Fruit fly (Drosophila melanogaster) whole organism, embryonic: ENCODE results near the gene Nepl18.

Experiments
- Bdp1 ChIP-seq: fragments of 200-800 bp; sonication (Bioruptor generic); optimal IDR thresholded peaks from 3 replicates; lab custom pipeline; 2016; ENCODE audit warnings: missing biosample characterization, missing genetic modification characterization
- CG10147 ChIP-seq: fragments of 200-800 bp; sonication (Bioruptor generic); optimal IDR thresholded peaks from 2 replicates; lab custom pipeline; 2019; ENCODE audit warnings: missing biosample characterization, mild to moderate bottlenecking, missing genetic modification characterization, moderate library complexity
- CG10209 ChIP-seq: fragments of 200-800 bp; sonication (Bioruptor generic); optimal IDR thresholded peaks from 3 replicates; lab custom pipeline; 2017; ENCODE audit warnings: missing biosample characterization, mild to moderate bottlenecking, missing genetic modification characterization, missing genetic modification reagents
- CG10321 ChIP-seq: fragments of 200-800 bp; sonication (Bioruptor generic); IDR thresholded peaks from 2 replicates; pipeline ENCODE4 v1.3.6; 2022; ENCODE audit warnings: missing biosample characterization, missing genetic modification characterization
- CG10979 ChIP-seq: fragments of 200-800 bp; sonication (Bioruptor generic); optimal IDR thresholded peaks from 2 replicates; lab custom pipeline; 2018; ENCODE audit warnings: missing biosample characterization, mild to moderate bottlenecking, missing genetic modification characterization, moderate library complexity
- CG11696 ChIP-seq: fragments of 200-800 bp; sonication (Bioruptor generic); IDR thresholded peaks from 2 replicates; pipeline ENCODE4 v1.3.6; 2022; ENCODE audit warnings: missing biosample characterization, missing genetic modification characterization
- CG12769 ChIP-seq: fragments of 200-800 bp; sonication (Bioruptor generic); optimal IDR thresholded peaks from 2 replicates; lab custom pipeline; 2019; ENCODE audit warnings: missing biosample characterization, mild to moderate bottlenecking, missing genetic modification characterization, moderate library complexity
- CG14014 ChIP-seq: fragments of 200-800 bp; sonication (Bioruptor generic); IDR thresholded peaks from 2 replicates; pipeline ENCODE4 v1.3.6; 2022; ENCODE audit warnings: missing biosample characterization, missing genetic modification characterization
- CG1602 ChIP-seq: fragments of 200-800 bp; sonication (Bioruptor generic); optimal IDR thresholded peaks from 3 replicates; lab custom pipeline; 2016; ENCODE audit warnings: missing biosample characterization, missing genetic modification characterization
- CG16779 ChIP-seq: fragments of 200-800 bp; sonication (Bioruptor generic); IDR thresholded peaks from 2 replicates; pipeline ENCODE4 v1.3.6; 2022; ENCODE audit warnings: missing biosample characterization, missing genetic modification characterization
- CG16813 ChIP-seq: fragments of 200-800 bp; sonication (Bioruptor generic); IDR thresholded peaks from 3 replicates; pipeline ENCODE4 v1.3.6; 2022; ENCODE audit warnings: missing biosample characterization, missing genetic modification characterization; ENCODE audit not compliant: partially characterized antibody
- CG17361 ChIP-seq: fragments of 200-800 bp; sonication (Bioruptor generic); IDR thresholded peaks from 3 replicates; pipeline ENCODE4 v1.3.6; 2022; ENCODE audit warnings: missing biosample characterization, missing genetic modification characterization
- CG30020 ChIP-seq: fragments of 200-800 bp; optimal IDR thresholded peaks from 2 replicates; lab custom pipeline; 2019; ENCODE audit warnings: missing biosample characterization, mild to moderate bottlenecking, missing genetic modification characterization, moderate library complexity
- CG4282 ChIP-seq: fragments of 200-800 bp; sonication (Bioruptor generic); optimal IDR thresholded peaks from 2 replicates; lab custom pipeline; 2016; ENCODE audit warnings: missing biosample characterization, missing genetic modification characterization
- CG4328 ChIP-seq: fragments of 200-800 bp; sonication (Bioruptor generic); optimal IDR thresholded peaks from 3 replicates; lab custom pipeline; 2017; ENCODE audit warnings: missing biosample characterization, missing genetic modification reagents, missing genetic modification characterization
- CG4360 ChIP-seq: fragments of 200-800 bp; sonication (Bioruptor generic); IDR thresholded peaks from 2 replicates; pipeline ENCODE4 v1.3.6; 2022; ENCODE audit warnings: missing biosample characterization, missing genetic modification characterization
- CG4707 ChIP-seq: fragments of 200-800 bp; sonication (Bioruptor generic); optimal IDR thresholded peaks from 2 replicates; lab custom pipeline; 2018; ENCODE audit warnings: missing biosample characterization, mild to moderate bottlenecking, missing genetic modification characterization, moderate library complexity
- CG7357 ChIP-seq: fragments of 200-800 bp; sonication (Bioruptor generic); IDR thresholded peaks from 3 replicates; pipeline ENCODE4 v1.3.6; 2022; ENCODE audit warnings: missing biosample characterization, missing genetic modification characterization
- CG9727 ChIP-seq: fragments of 200-800 bp; sonication (Bioruptor generic); optimal IDR thresholded peaks from 3 replicates; lab custom pipeline; 2017; ENCODE audit warnings: missing biosample characterization, mild to moderate bottlenecking, missing genetic modification characterization
- CrebB ChIP-seq: fragments of 200-800 bp; sonication (Bioruptor generic); optimal IDR thresholded peaks from 3 replicates; lab custom pipeline; 2018; ENCODE audit warnings: missing biosample characterization, mild to moderate bottlenecking, missing genetic modification characterization
- D19A ChIP-seq: fragments of 200-800 bp; optimal IDR thresholded peaks from 3 replicates; lab custom pipeline; 2019; ENCODE audit warnings: missing biosample characterization, mild to moderate bottlenecking, missing genetic modification characterization, moderate library complexity
- Dek ChIP-seq: fragments of 200-800 bp; sonication (Bioruptor generic); optimal IDR thresholded peaks from 3 replicates; lab custom pipeline; 2019; ENCODE audit warnings: missing biosample characterization, mild to moderate bottlenecking, missing genetic modification characterization, moderate library complexity
- E2f2 ChIP-seq: fragments of 200-800 bp; sonication (Bioruptor generic); IDR thresholded peaks from 2 replicates; pipeline ENCODE4 v1.3.6; 2022; ENCODE audit warnings: missing biosample characterization, missing genetic modification characterization
- Max ChIP-seq: fragments of 200-800 bp; sonication (Bioruptor generic); optimal IDR thresholded peaks from 2 replicates; lab custom pipeline; 2016; ENCODE audit warnings: missing biosample characterization, mild to moderate bottlenecking, missing genetic modification characterization
- Oli ChIP-seq: fragments of 200-800 bp; sonication (Bioruptor generic); optimal IDR thresholded peaks from 2 replicates; lab custom pipeline; 2018; ENCODE audit warnings: missing biosample characterization, mild to moderate bottlenecking, missing genetic modification characterization, moderate library complexity
- Sox102F ChIP-seq: fragments of 200-800 bp; sonication (Bioruptor generic); optimal IDR thresholded peaks from 2 replicates; lab custom pipeline; 2018; ENCODE audit warnings: missing biosample characterization, mild to moderate bottlenecking, missing genetic modification characterization, moderate library complexity
- Usf ChIP-seq: fragments of 200-800 bp; sonication (Bioruptor generic); optimal IDR thresholded peaks from 2 replicates; lab custom pipeline; 2017; ENCODE audit warnings: missing genotype, missing biosample characterization, missing genetic modification characterization
- Vsx1 ChIP-seq: fragments of 200-800 bp; sonication (Bioruptor generic); optimal IDR thresholded peaks from 2 replicates; lab custom pipeline; 2017; ENCODE audit warnings: missing biosample characterization, mild to moderate bottlenecking, missing genetic modification characterization, missing genetic modification reagents
- ase ChIP-seq: fragments of 200-800 bp; sonication (Bioruptor generic); IDR thresholded peaks from 3 replicates; pipeline ENCODE4 v1.3.6; 2022; ENCODE audit warnings: missing biosample characterization, missing genetic modification characterization
- az2 ChIP-seq: fragments of 200-800 bp; sonication (Bioruptor generic); optimal IDR thresholded peaks from 3 replicates; lab custom pipeline; 2016; ENCODE audit warnings: missing biosample characterization, missing genetic modification characterization
- bbx ChIP-seq: fragments of 200-800 bp; sonication (Bioruptor generic); IDR thresholded peaks from 2 replicates; pipeline ENCODE4 v1.3.6; 2022; ENCODE audit warnings: missing biosample characterization, missing genetic modification characterization; ENCODE audit not compliant: partially characterized antibody
- chif ChIP-seq, 2 experiments: fragments of 200-800 bp; sonication (Bioruptor generic); optimal IDR thresholded peaks; 3 replicates each; lab custom pipeline; 2016; ENCODE audit warnings: missing biosample characterization in 2 of 2, missing genetic modification characterization in 2 of 2
- croc ChIP-seq: fragments of 200-800 bp; sonication (Bioruptor generic); conservative IDR thresholded peaks from 3 replicates; pipeline ENCODE4 v1.3.6; 2022; ENCODE audit warnings: missing biosample characterization, missing genetic modification characterization
- fu2 ChIP-seq: fragments of 200-800 bp; sonication (Bioruptor generic); optimal IDR thresholded peaks from 2 replicates; lab custom pipeline; 2016; ENCODE audit warnings: missing biosample characterization, missing genetic modification characterization
- gcm2 ChIP-seq: fragments of 200-800 bp; sonication (Bioruptor generic); optimal IDR thresholded peaks from 2 replicates; lab custom pipeline; 2016; ENCODE audit warnings: missing biosample characterization, missing genetic modification characterization
- gfzf ChIP-seq: fragments of 200-800 bp; sonication (Bioruptor generic); optimal IDR thresholded peaks from 2 replicates; lab custom pipeline; 2016; ENCODE audit warnings: missing biosample characterization, mild to moderate bottlenecking, missing genetic modification characterization, moderate library complexity
- gsb ChIP-seq: fragments of 200-800 bp; sonication (Bioruptor generic); IDR thresholded peaks from 2 replicates; pipeline ENCODE4 v1.3.6; 2022; ENCODE audit warnings: missing biosample characterization, missing genetic modification characterization
- h ChIP-seq: fragments of >200 bp; optimal IDR thresholded peaks from 2 replicates; lab custom pipeline; 2017
- luna ChIP-seq: fragments of 200-800 bp; sonication (Bioruptor generic); optimal IDR thresholded peaks from 2 replicates; lab custom pipeline; 2016; ENCODE audit warnings: missing biosample characterization, missing genetic modification characterization
- mam ChIP-seq: fragments of 200-800 bp; sonication (Bioruptor generic); optimal IDR thresholded peaks from 3 replicates; lab custom pipeline; 2016; ENCODE audit warnings: missing biosample characterization, missing genetic modification characterization
- nerfin-2 ChIP-seq: fragments of 200-800 bp; sonication (Bioruptor generic); IDR thresholded peaks from 2 replicates; pipeline ENCODE4 v1.3.6; 2022; ENCODE audit warnings: missing biosample characterization, missing genetic modification characterization; ENCODE audit not compliant: partially characterized antibody
- schlank ChIP-seq: fragments of 200-800 bp; sonication (Bioruptor generic); optimal IDR thresholded peaks from 2 replicates; lab custom pipeline; 2018; ENCODE audit warnings: missing biosample characterization, mild to moderate bottlenecking, missing genetic modification characterization
- shn ChIP-seq: fragments of 200-800 bp; sonication (Bioruptor generic); optimal IDR thresholded peaks from 3 replicates; lab custom pipeline; 2016; ENCODE audit warnings: missing biosample characterization, missing genetic modification characterization
- sqz ChIP-seq: fragments of 200-800 bp; sonication (Bioruptor generic); optimal IDR thresholded peaks from 3 replicates; lab custom pipeline; 2018; ENCODE audit warnings: missing biosample characterization, mild to moderate bottlenecking, missing genetic modification characterization
- sug ChIP-seq: fragments of 200-800 bp; optimal IDR thresholded peaks from 2 replicates; lab custom pipeline; 2019; ENCODE audit warnings: missing biosample characterization, mild to moderate bottlenecking, missing genetic modification characterization, moderate library complexity
- tap ChIP-seq: fragments of 200-800 bp; optimal IDR thresholded peaks from 3 replicates; lab custom pipeline; 2019; ENCODE audit warnings: missing biosample characterization, mild to moderate bottlenecking, missing genetic modification characterization, moderate library complexity
- toy ChIP-seq: fragments of 200-800 bp; sonication (Bioruptor generic); IDR thresholded peaks from 2 replicates; pipeline ENCODE4 v1.3.6; 2022; ENCODE audit warnings: missing biosample characterization, missing genetic modification characterization
- tup ChIP-seq: fragments of 200-800 bp; sonication (Bioruptor generic); optimal IDR thresholded peaks from 2 replicates; lab custom pipeline; 2016; ENCODE audit warnings: missing biosample characterization, mild to moderate bottlenecking, missing genetic modification characterization, moderate library complexity
- unpg ChIP-seq: fragments of 200-800 bp; sonication (Bioruptor generic); optimal IDR thresholded peaks from 3 replicates; lab custom pipeline; 2018; ENCODE audit warnings: missing biosample characterization, mild to moderate bottlenecking, missing genetic modification characterization, moderate library complexity

The Nepl18 gene

DNA sequence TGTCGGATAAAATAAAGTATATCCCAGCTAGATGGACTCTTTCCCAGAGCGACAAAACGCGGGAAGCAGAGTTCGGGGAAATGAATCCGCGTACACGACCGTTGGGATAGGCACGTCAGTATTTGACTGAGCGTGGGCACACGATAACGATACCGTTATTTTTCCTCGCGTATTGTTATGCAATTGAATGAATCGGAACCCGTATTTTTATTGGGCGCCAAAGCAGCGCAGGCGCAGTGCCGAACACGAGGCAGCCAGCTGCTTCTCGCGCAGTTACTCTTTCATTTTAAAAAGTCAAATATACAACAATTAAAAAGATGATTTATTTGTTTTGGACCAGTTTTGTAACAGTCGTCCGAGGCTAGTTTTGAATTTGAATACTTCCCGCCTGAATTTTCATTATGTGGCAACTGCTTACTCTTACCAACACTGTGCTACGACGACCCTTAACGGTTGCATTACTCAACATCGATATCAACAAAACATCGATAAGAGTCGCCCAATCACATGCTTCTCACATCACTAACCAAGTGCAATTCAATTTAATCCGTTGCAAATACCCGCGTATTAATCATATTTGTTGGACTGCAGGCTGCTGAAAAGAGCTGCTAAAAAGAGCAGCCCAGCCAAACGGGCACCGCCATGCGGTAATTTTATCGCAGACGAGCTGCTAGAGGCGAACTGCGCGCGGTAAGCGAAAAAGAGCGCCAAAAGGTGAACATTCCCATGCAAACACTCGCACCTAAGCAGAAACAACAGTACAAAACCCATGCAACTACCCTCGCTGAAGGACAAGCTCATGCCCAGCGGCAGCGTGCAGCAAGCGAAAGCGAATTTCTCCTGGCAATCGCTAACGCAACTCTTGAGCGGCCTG, 12.4 kb downstream of the Nepl18 start, which contains the start of the genes CG33203 and Doa (continued):
- no peak for TF ChIP-seq toy (GFP tag; lab: Robert Waterston, UW)
- TF ChIP-seq Max = no peak
- no peak for TF ChIP-seq tap (tag; lab: Kevin White, UChicago)
- no peak for TF ChIP-seq unpg
- no peak for TF ChIP-seq CG4707 (GFP tag; lab: Kevin White, UChicago)
- TF ChIP-seq gfzf (GFP tag; lab: Kevin White, UChicago) = peak; percentile 29
- peak; percentile 76 for TF ChIP-seq CG4282
- TF ChIP-seq sqz (GFP tag; lab: Kevin White, UChicago) = no peak
- no peak for TF ChIP-seq Oli (tag; lab: Kevin White, UChicago)
- no peak for TF ChIP-seq Sox102F (GFP tag; lab: Kevin White, UChicago)
- no peak for TF ChIP-seq Dek
- no peak for TF ChIP-seq CG4328
- TF ChIP-seq CG17361 (GFP tag; lab: Robert Waterston, UW) = no peak
- peak; percentile 3 for TF ChIP-seq az2 (GFP tag; lab: Kevin White, UChicago)
- TF ChIP-seq CG9727 = peak; percentile 26
- peak; percentile 54 for TF ChIP-seq shn (GFP tag; lab: Kevin White, UChicago)
- TF ChIP-seq CG11696 (GFP tag; lab: Robert Waterston, UW) = no peak
- TF ChIP-seq luna (GFP tag; lab: Kevin White, UChicago) = no peak
- TF ChIP-seq CG12769 = peak; percentile 34
- 0 out of 2 replicates have a peak, but pooled peaks have one; percentile 13 for TF ChIP-seq CG4360 (GFP tag; lab: Robert Waterston, UW)
- TF ChIP-seq CG14014 (GFP tag; lab: Robert Waterston, UW) = no peak
- no peak for TF ChIP-seq CG10321
- peak; percentile 15 for TF ChIP-seq CrebB
- no peak for TF ChIP-seq Bdp1 (GFP tag; lab: Kevin White, UChicago)
- TF ChIP-seq CG16813 (GFP tag; lab: Robert Waterston, UW) = peak; percentile 86
- TF ChIP-seq bbx (GFP tag; lab: Robert Waterston, UW) = peak; percentile 83
- peak; percentile 99 for TF ChIP-seq E2f2 (GFP tag; lab: Robert Waterston, UW)
- TF ChIP-seq Vsx1 (GFP tag; lab: Kevin White, UChicago) = no peak
- TF ChIP-seq h (lab: Kevin White, UChicago) = no peak
- no peak for TF ChIP-seq D19A
- peak; percentile 77 for TF ChIP-seq nerfin-2 (GFP tag; lab: Robert Waterston, UW)
- TF ChIP-seq CG30020 (tag; lab: Kevin White, UChicago) = peak; percentile 5
- TF ChIP-seq CG10147 = no peak
- TF ChIP-seq sug (tag; lab: Kevin White, UChicago) = peak; percentile 32
- peak; percentile 27 for TF ChIP-seq CG10209
- TF ChIP-seq CG7357 (GFP tag; lab: Robert Waterston, UW) = no peak
- TF ChIP-seq schlank (tag; lab: Kevin White, UChicago) = no peak
- TF ChIP-seq CG16779 (GFP tag; lab: Robert Waterston, UW) = no peak
- TF ChIP-seq gsb = no peak
- TF ChIP-seq CG10979 (tag; lab: Kevin White, UChicago) = no peak
- TF ChIP-seq gcm2 = peak; percentile 17
- peak; percentile 76 for TF ChIP-seq mam (GFP tag; lab: Kevin White, UChicago)
- peak in 1 of 2 experiments; percentile 53 for TF ChIP-seq chif (GFP tag; optimal IDR thresholded peaks at IDR 0.05; lab: Kevin White, UChicago)
- no peak for TF ChIP-seq tup (GFP tag; lab: Kevin White, UChicago)
- TF ChIP-seq fu2 = peak; percentile 30
- TF ChIP-seq CG1602 = peak; percentile 5
- TF ChIP-seq ase (GFP tag; lab: Robert Waterston, UW) = peak; percentile 33; the same call in 1 of the 3 replicates
- TF ChIP-seq croc = no peak
- TF ChIP-seq Usf (GFP tag; lab: Kevin White, UChicago) = no peak
